Worm (Caenorhabditis elegans) whole organism, early embryonic: Measurements from ENCODE around the gene polk-1.

ENCODE experiments used
- F13C5.2 ChIP-seq: sonication (generic microtip); optimal IDR thresholded peaks from 2 replicates; lab custom pipeline; 2017; ENCODE audit warnings: mild to moderate bottlenecking, missing genetic modification characterization, inconsistent platforms, missing compliant biosample characterization
- aly-1 ChIP-seq: sonication (generic microtip); optimal IDR thresholded peaks from 2 replicates; lab custom pipeline; 2016; ENCODE audit warnings: missing genetic modification characterization, missing compliant biosample characterization
- ama-1 ChIP-seq: fragments of 150-350 bp; optimal IDR thresholded peaks from 2 replicates; lab custom pipeline; 2014
- ceh-13 ChIP-seq: fragments of 200-800 bp; sonication (Bioruptor generic); optimal IDR thresholded peaks from 2 replicates; lab custom pipeline; 2018; ENCODE audit warnings: mild to moderate bottlenecking, missing genetic modification characterization, missing compliant biosample characterization
- ets-7 ChIP-seq: sonication (generic microtip); optimal IDR thresholded peaks from 2 replicates; lab custom pipeline; 2016; ENCODE audit warnings: missing genotype, missing genetic modification characterization, missing compliant biosample characterization
- flt-1 ChIP-seq: fragments of 200-800 bp; sonication (Bioruptor generic); IDR thresholded peaks from 2 replicates; pipeline ENCODE4 v1.3.6; 2022; ENCODE audit warnings: missing genetic modification characterization, missing compliant biosample characterization
- hmg-4 ChIP-seq: fragments of 200-800 bp; sonication (Bioruptor generic); optimal IDR thresholded peaks from 2 replicates; lab custom pipeline; 2018; ENCODE audit warnings: mild to moderate bottlenecking, missing genetic modification characterization, missing compliant biosample characterization
- hnd-1 ChIP-seq: sonication (generic microtip); optimal IDR thresholded peaks from 2 replicates; lab custom pipeline; 2016; ENCODE audit warnings: missing genetic modification characterization, missing compliant biosample characterization
- scrt-1 ChIP-seq: fragments of 200-800 bp; sonication (Bioruptor generic); IDR thresholded peaks from 2 replicates; pipeline ENCODE4 v1.3.6; 2022; ENCODE audit warnings: missing genetic modification characterization, missing compliant biosample characterization
- tbx-37 ChIP-seq: fragments of 200-800 bp; sonication (Bioruptor generic); conservative IDR thresholded peaks from 2 replicates; pipeline ENCODE4 v1.3.6; 2022; ENCODE audit warnings: missing genetic modification reagents, missing genetic modification characterization, missing compliant biosample characterization

ce11 chrIII:8611282-8611681 is 17.1 kb downstream of the polk-1 start:
- TF ChIP-seq hnd-1 (tag; lab: Kevin White, UChicago): no peak
- no peak for TF ChIP-seq ama-1 (lab: Kevin White, UChicago)
- TF ChIP-seq tbx-37: no peak
- no peak for TF ChIP-seq flt-1 (GFP tag; lab: Robert Waterston, UW)
- TF ChIP-seq ceh-13 (GFP tag; lab: Kevin White, UChicago): no peak
- no peak for TF ChIP-seq F13C5.2 (tag; lab: Kevin White, UChicago)
- no peak for TF ChIP-seq aly-1 (tag; lab: Kevin White, UChicago)
- no peak for TF ChIP-seq hmg-4 (GFP tag; lab: Kevin White, UChicago)
- TF ChIP-seq scrt-1 (GFP tag; lab: Robert Waterston, UW): no peak
- TF ChIP-seq ets-7: no peak
